ENCODE assay signal across 4 fruit fly cellular contexts in the genomic region with DNA sequence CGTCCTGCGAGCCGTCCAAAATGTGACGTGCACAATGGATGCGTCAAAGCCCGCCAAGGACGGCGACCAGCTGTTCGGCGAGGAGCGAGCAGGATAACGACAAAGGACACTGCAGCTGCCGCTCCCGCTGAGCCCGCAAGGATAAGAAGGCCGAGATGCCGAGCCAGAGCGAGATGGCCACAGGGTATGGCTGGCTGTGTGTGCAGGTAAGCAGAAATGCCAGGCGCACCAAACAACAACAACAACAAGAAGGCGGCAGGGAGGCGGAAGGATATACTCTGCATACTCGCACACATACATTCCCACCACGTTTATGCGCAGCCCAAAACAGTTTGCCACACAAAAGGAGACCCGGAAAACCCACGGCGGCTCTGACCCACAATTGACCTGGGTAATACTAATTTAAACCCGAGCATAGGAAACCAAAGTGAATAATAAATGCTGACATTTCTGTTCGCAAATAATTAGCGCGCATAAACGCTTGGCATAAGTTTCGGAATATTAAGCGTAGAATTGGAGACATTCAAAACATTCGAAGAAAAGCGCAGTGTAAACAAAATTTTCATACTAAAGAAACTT.
TF ChIP-seq lines count a peak whose summit lies in the region.

No protein-coding gene starts in this region.

TF ChIP-seq in whole organism, adult, 20 proteins besides CTCF, POLR2A, EP300 and RAD21 (continued from another document):
- TF ChIP-seq Crg-1 (GFP tag; optimal IDR thresholded peaks at IDR 0.05; lab: Kevin White, UChicago) (no peak), CG7045 (GFP tag; optimal IDR thresholded peaks at IDR 0.05; lab: Kevin White, UChicago) (peak; percentile 57), cic (GFP tag; optimal IDR thresholded peaks at IDR 0.05; lab: Kevin White, UChicago) (no peak)

TF ChIP-seq in whole organism, embryonic, 481 proteins besides CTCF, POLR2A, EP300 and RAD21 (continued from another document and continues in another):
- TF ChIP-seq prd (optimal IDR thresholded peaks at IDR 0.05; lab: Kevin White, UChicago) = no peak
- TF ChIP-seq prd (GFP tag; IDR thresholded peaks at IDR 0.05; lab: Robert Waterston, UW) = peak; percentile 44; the same call in 1 of the 3 replicates
- no peak for TF ChIP-seq Hr39 (optimal IDR thresholded peaks at IDR 0.05; lab: Kevin White, UChicago)
- peak; percentile 29 for TF ChIP-seq CG17829 (tag; optimal IDR thresholded peaks at IDR 0.05; lab: Kevin White, UChicago)
- no peak for TF ChIP-seq tgo (GFP tag; IDR thresholded peaks at IDR 0.05; lab: Robert Waterston, UW)
- peak; percentile 79 for TF ChIP-seq zfh1 (GFP tag; IDR thresholded peaks at IDR 0.05; lab: Robert Waterston, UW)
- peak; percentile 35 for TF ChIP-seq CG4404 (GFP tag; IDR thresholded peaks at IDR 0.05; lab: Robert Waterston, UW)
- peak; percentile 51; the same call in 1 of the 3 replicates for TF ChIP-seq CG11695 (GFP tag; IDR thresholded peaks at IDR 0.05; lab: Robert Waterston, UW)
- TF ChIP-seq crp (GFP tag; optimal IDR thresholded peaks at IDR 0.05; lab: Kevin White, UChicago) = peak in 1 of 2 experiments; percentile 3
- TF ChIP-seq CG7786 (GFP tag; optimal IDR thresholded peaks at IDR 0.05; lab: Kevin White, UChicago) = peak; percentile 3
- TF ChIP-seq stwl (tag; optimal IDR thresholded peaks at IDR 0.05; lab: Kevin White, UChicago) = no peak
- peak; percentile 3 for TF ChIP-seq da (GFP tag; optimal IDR thresholded peaks at IDR 0.05; lab: Kevin White, UChicago)
- TF ChIP-seq CG13894 (tag; optimal IDR thresholded peaks at IDR 0.05; lab: Kevin White, UChicago) = no peak
- no peak for TF ChIP-seq CG15073 (GFP tag; optimal IDR thresholded peaks at IDR 0.05; lab: Kevin White, UChicago)
- TF ChIP-seq Fer1 (GFP tag; optimal IDR thresholded peaks at IDR 0.05; lab: Kevin White, UChicago) = peak; percentile 34
- TF ChIP-seq gem (tag; optimal IDR thresholded peaks at IDR 0.05; lab: Kevin White, UChicago) = peak; percentile 44
- peak; percentile 24; the same call in 1 of the 2 replicates for TF ChIP-seq lmd (GFP tag; IDR thresholded peaks at IDR 0.05; lab: Robert Waterston, UW)
- TF ChIP-seq CG12391 (tag; optimal IDR thresholded peaks at IDR 0.05; lab: Kevin White, UChicago) = peak; percentile 30
- TF ChIP-seq slbo (GFP tag; IDR thresholded peaks at IDR 0.05; lab: Robert Waterston, UW) = no peak; the same call in 1 of the 2 replicates
- peak; percentile 13; the same call in 1 of the 2 replicates for TF ChIP-seq sens-2 (GFP tag; IDR thresholded peaks at IDR 0.05; lab: Robert Waterston, UW)
- peak; percentile 25 for TF ChIP-seq CG15269 (tag; optimal IDR thresholded peaks at IDR 0.05; lab: Kevin White, UChicago)
- TF ChIP-seq CG10147 (GFP tag; optimal IDR thresholded peaks at IDR 0.05; lab: Kevin White, UChicago) = peak; percentile 12
- no peak for TF ChIP-seq ATbp (GFP tag; optimal IDR thresholded peaks at IDR 0.05; lab: Kevin White, UChicago)
- TF ChIP-seq nmo (GFP tag; optimal IDR thresholded peaks at IDR 0.05; lab: Kevin White, UChicago) = peak; percentile 39
- TF ChIP-seq CG34224 (GFP tag; IDR thresholded peaks at IDR 0.05; lab: Robert Waterston, UW; ENCODE audit: partially characterized antibody) = no peak
- TF ChIP-seq CG17328 (GFP tag; IDR thresholded peaks at IDR 0.05; lab: Robert Waterston, UW) = 0 out of 2 replicates have a peak, but pooled peaks have one; percentile 14
- TF ChIP-seq fd96Cb (tag; optimal IDR thresholded peaks at IDR 0.05; lab: Kevin White, UChicago) = peak; percentile 13
- no peak for TF ChIP-seq CG4617 (GFP tag; optimal IDR thresholded peaks at IDR 0.05; lab: Kevin White, UChicago; ENCODE audit: borderline replicate concordance)
- TF ChIP-seq Max (GFP tag; optimal IDR thresholded peaks at IDR 0.05; lab: Kevin White, UChicago) = no peak
- TF ChIP-seq CG2116 (GFP tag; optimal IDR thresholded peaks at IDR 0.05; lab: Kevin White, UChicago) = no peak
- 0 out of 2 replicates have a peak, but pooled peaks have one; percentile 34 for TF ChIP-seq CG16779 (GFP tag; IDR thresholded peaks at IDR 0.05; lab: Robert Waterston, UW)
- peak; percentile 17 for TF ChIP-seq CG30403 (GFP tag; optimal IDR thresholded peaks at IDR 0.05; lab: Kevin White, UChicago)
- TF ChIP-seq CG9932 (GFP tag; IDR thresholded peaks at IDR 0.05; lab: Robert Waterston, UW) = 0 out of 2 replicates have a peak, but pooled peaks have one; percentile 20
- TF ChIP-seq pros (GFP tag; optimal IDR thresholded peaks at IDR 0.05; lab: Kevin White, UChicago) = peak; percentile 71
- TF ChIP-seq Med (GFP tag; lab: Kevin White, UChicago) = peak; percentile 86
- TF ChIP-seq nom (GFP tag; optimal IDR thresholded peaks at IDR 0.05; lab: Kevin White, UChicago) = peak; percentile 30
- no peak for TF ChIP-seq Meics (GFP tag; optimal IDR thresholded peaks at IDR 0.05; lab: Kevin White, UChicago)
- TF ChIP-seq CG8765 (GFP tag; IDR thresholded peaks at IDR 0.05; lab: Robert Waterston, UW) = peak; percentile 51
- TF ChIP-seq nerfin-1 (tag; optimal IDR thresholded peaks at IDR 0.05; lab: Kevin White, UChicago) = peak; percentile 45

TF ChIP-seq in whole organism, prepupa, 60 proteins besides CTCF, POLR2A, EP300 and RAD21 (continued from another document):
- TF ChIP-seq fd59A (GFP tag; optimal IDR thresholded peaks at IDR 0.05; lab: Kevin White, UChicago) (no peak), CG6163 (GFP tag; IDR thresholded peaks at IDR 0.05; lab: Robert Waterston, UW) (peak; percentile 77), CG9139 (GFP tag; optimal IDR thresholded peaks at IDR 0.05; lab: Kevin White, UChicago) (no peak), svp (GFP tag; lab: Kevin White, UChicago) (peak; percentile 76), CG10669 (GFP tag; optimal IDR thresholded peaks at IDR 0.05; lab: Kevin White, UChicago) (peak; percentile 44), Hr4 (GFP tag; optimal IDR thresholded peaks at IDR 0.05; lab: Kevin White, UChicago) (peak; percentile 25), CG15336 (GFP tag; IDR thresholded peaks at IDR 0.05; lab: Robert Waterston, UW) (0 out of 2 replicates have a peak, but pooled peaks have one; percentile 14), esn (GFP tag; optimal IDR thresholded peaks at IDR 0.05; lab: Kevin White, UChicago) (peak; percentile 27), lz (GFP tag; optimal IDR thresholded peaks at IDR 0.05; lab: Kevin White, UChicago) (peak; percentile 15), Blimp-1 (GFP tag; optimal IDR thresholded peaks at IDR 0.05; lab: Kevin White, UChicago) (no peak), CG3032 (tag; optimal IDR thresholded peaks at IDR 0.05; lab: Kevin White, UChicago) (peak; percentile 29), CG31627 (GFP tag; optimal IDR thresholded peaks at IDR 0.05; lab: Kevin White, UChicago) (peak; percentile 30), CG6276 (GFP tag; optimal IDR thresholded peaks at IDR 0.05; lab: Kevin White, UChicago) (no peak), dac (GFP tag; optimal IDR thresholded peaks at IDR 0.05; lab: Kevin White, UChicago) (no peak), CG11902 (GFP tag; optimal IDR thresholded peaks at IDR 0.05; lab: Kevin White, UChicago) (no peak), OdsH (GFP tag; optimal IDR thresholded peaks at IDR 0.05; lab: Kevin White, UChicago) (peak; percentile 7), eg (GFP tag; IDR thresholded peaks at IDR 0.05; lab: Robert Waterston, UW) (peak; percentile 76), Lpt (GFP tag; optimal IDR thresholded peaks at IDR 0.05; lab: Kevin White, UChicago) (no peak), cyc (GFP tag; optimal IDR thresholded peaks at IDR 0.05; lab: Kevin White, UChicago) (peak; percentile 1), CG3919 (GFP tag; optimal IDR thresholded peaks at IDR 0.05; lab: Kevin White, UChicago) (peak; percentile 37), acj6 (GFP tag; optimal IDR thresholded peaks at IDR 0.05; lab: Kevin White, UChicago) (peak; percentile 50), fkh (GFP tag; optimal IDR thresholded peaks at IDR 0.05; lab: Kevin White, UChicago) (no peak), CG6808 (GFP tag; optimal IDR thresholded peaks at IDR 0.05; lab: Kevin White, UChicago) (no peak), Gug (GFP tag; IDR thresholded peaks at IDR 0.05; lab: Robert Waterston, UW) (0 out of 2 replicates have a peak, but pooled peaks have one; percentile 9), Sox102F (GFP tag; optimal IDR thresholded peaks at IDR 0.05; lab: Kevin White, UChicago) (peak; percentile 20), Hr39 (GFP tag; optimal IDR thresholded peaks at IDR 0.05; lab: Kevin White, UChicago) (peak; percentile 20), CG4318 (GFP tag; optimal IDR thresholded peaks at IDR 0.05; lab: Kevin White, UChicago) (no peak), Eip78C (GFP tag; lab: Kevin White, UChicago) (peak; percentile 62), net (GFP tag; optimal IDR thresholded peaks at IDR 0.05; lab: Kevin White, UChicago) (no peak), topi (GFP tag; optimal IDR thresholded peaks at IDR 0.05; lab: Kevin White, UChicago) (peak; percentile 51), vri (GFP tag; optimal IDR thresholded peaks at IDR 0.05; lab: Kevin White, UChicago) (no peak), pdm3 (GFP tag; optimal IDR thresholded peaks at IDR 0.05; lab: Kevin White, UChicago) (peak; percentile 37), CG11762 (GFP tag; optimal IDR thresholded peaks at IDR 0.05; lab: Kevin White, UChicago; ENCODE audit: insufficient read depth) (no peak), Sox14 (GFP tag; optimal IDR thresholded peaks at IDR 0.05; lab: Kevin White, UChicago) (peak; percentile 7), CG8119 (GFP tag; IDR thresholded peaks at IDR 0.05; lab: Robert Waterston, UW) (peak; percentile 33; the same call in 1 of the 3 replicates)
TF ChIP-seq in whole organism, prepupa: peak in this region for 32.

TF ChIP-seq in whole organism, pupa, 21 proteins besides CTCF, POLR2A, EP300 and RAD21 (continued from another document):
- TF ChIP-seq Pif1A (GFP tag; optimal IDR thresholded peaks at IDR 0.05; lab: Kevin White, UChicago) = peak; percentile 39
